Worm (Caenorhabditis elegans): ENCODE results near the gene C50B8.5.
A peak's percentile ranks its signal among the peaks of the same experiment; 100 is the strongest.

Gene C50B8.5

DNA sequence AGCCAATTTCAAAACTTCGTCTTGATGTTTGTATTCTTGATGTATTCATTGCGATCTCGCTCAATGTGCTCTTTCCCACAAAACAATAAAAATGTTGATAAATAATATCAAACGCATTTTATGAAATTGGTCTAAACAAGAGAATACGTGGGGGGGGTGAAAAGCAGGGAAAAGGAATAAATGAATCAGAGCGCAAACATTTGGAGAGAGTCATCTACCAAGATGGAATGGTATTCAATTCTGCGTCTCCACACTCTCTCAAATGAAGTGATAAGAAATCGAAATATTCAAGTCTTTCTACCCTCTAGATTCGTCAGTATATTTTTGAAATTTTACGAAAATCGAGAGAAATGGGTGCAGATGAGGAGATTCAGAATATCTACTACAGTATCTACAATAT lies at the start of gene C50B8.5:
C50B8.5 (plus strand) TSS at position 273 of the 400 bp plus-strand sequence.
- no peak for TF ChIP-seq him-1 (tag; optimal IDR thresholded peaks at IDR 0.05)
- no peak for TF ChIP-seq dao-5 (tag; optimal IDR thresholded peaks at IDR 0.05)
- no peak for TF ChIP-seq W03F9.2 (tag; optimal IDR thresholded peaks at IDR 0.05)

DNA sequence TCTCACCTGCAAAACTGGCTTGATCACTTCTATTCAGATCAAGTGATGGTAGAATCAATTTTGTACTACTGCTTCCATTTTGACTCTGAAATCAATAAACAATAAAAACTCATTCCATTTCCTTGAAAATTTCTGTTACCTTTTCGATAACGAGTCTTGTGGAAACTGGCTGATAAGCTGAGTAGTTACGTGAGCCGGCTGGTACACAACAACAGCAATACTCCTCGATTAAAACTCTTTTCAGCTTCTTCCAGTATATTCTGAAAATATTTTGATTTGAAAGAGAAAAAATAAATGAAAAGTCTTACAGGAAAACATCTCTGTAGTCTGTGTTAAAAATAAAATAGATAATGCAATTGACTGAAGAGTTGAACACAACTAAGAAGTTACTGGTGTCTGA lies 48.3 kb upstream of the C50B8.5 start:
- TF ChIP-seq dao-5 (tag; optimal IDR thresholded peaks at IDR 0.05) (no peak), W03F9.2 (tag; optimal IDR thresholded peaks at IDR 0.05) (no peak), him-1 (tag; optimal IDR thresholded peaks at IDR 0.05) (no peak)

DNA sequence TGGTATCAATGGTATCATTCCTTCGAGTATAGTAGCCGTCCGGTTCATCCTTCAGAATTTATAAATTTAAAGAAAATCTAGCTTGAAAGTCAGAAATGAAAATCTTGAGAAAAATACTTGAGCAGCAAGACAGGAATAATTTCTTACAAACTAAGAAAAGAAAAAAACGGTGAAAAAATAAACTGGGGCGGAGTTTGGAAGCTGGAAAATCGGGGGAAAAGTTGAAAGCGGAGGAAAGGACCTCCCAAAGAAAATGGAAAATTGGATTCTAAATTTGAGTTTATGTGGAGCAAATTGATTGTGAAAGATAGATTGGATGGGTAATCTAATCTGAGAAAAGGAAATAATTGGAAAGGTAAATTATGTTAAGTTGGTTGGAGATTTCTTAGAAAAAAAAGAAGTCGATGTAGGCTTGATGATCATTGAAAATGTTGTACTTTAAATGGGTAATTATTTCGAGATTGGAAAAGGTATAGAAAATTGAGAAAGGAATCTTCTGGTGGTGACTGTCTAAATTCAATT lies 44.6 kb upstream of the C50B8.5 start, which contains the start of gene frpr-5:
frpr-5 (minus strand) TSS at position 51 of the 522 bp plus-strand sequence.
- TF ChIP-seq him-1 (tag; optimal IDR thresholded peaks at IDR 0.05) (no peak), dao-5 (tag; optimal IDR thresholded peaks at IDR 0.05) (no peak), W03F9.2 (tag; optimal IDR thresholded peaks at IDR 0.05) (no peak)

DNA sequence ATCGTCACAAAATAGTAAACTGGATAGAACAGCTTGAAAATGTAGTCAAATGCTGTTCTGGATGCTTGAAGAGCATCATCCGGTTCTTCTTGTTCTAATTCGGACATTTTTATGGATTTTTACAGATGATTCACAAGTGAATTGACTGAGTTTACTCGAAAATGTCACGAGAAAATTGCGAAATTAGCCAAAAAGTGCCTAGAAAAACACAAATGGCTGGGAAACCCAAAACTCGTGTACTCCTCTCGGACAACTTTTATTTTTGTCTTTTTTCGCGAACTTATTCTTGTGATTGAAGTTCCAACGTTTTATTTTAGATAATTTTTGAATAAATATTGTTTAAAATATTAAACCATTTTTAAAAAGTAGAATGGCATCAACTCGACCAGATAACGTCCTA lies 29.2 kb upstream of the C50B8.5 start, which contains the start of the genes C56A3.4 and C56A3.5:
C56A3.4 (minus strand) TSS at position 154 of the 400 bp plus-strand sequence.
C56A3.5 (plus strand) TSS at position 367 of the 400 bp plus-strand sequence.
- TF ChIP-seq W03F9.2 (tag; optimal IDR thresholded peaks at IDR 0.05) (peak; percentile 54), him-1 (tag; optimal IDR thresholded peaks at IDR 0.05) (no peak)

DNA sequence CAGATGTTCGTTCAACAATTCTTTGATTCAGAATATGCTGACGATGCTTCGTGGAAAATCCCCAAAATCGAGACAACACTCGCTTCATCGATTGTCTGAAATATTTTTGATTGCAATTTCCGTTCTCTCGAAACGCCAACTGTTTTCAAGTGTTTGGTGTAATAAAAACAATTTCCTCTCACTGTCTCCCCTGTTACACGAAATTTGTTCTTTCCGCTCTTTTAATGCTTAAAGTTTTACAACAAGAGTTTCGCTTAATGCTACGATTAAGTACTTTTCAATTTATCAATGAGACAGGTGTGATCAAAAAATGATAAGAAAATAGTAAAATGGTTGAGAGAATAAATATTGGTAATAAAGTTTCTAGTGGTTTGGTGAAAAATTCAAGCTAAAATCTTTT lies 24.5 kb upstream of the C50B8.5 start, which contains the start of gene C56A3.6:
C56A3.6 (minus strand) TSS at position 101 of the 400 bp plus-strand sequence.
- TF ChIP-seq dao-5 (tag; optimal IDR thresholded peaks at IDR 0.05) (no peak), W03F9.2 (tag; optimal IDR thresholded peaks at IDR 0.05) (no peak), him-1 (tag; optimal IDR thresholded peaks at IDR 0.05) (no peak)

DNA sequence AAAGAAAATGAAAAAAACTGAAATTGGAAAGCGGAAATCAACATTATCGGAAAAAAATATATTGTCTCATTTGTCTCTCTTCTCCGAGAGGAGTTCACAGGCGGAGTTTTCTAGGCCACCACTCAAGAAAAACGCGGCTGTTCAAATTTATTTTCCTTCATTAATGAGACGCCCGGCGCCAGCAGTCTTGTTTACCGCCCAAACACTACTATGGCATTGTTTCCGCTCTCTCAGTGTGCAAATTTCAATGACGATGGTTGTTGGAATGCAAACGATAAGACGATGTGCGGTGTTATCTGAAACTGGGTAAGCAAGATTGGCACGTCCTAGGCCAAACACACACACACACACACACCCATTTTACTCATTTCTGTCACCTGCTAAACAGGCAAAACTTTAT lies 24.0 kb upstream of the C50B8.5 start, which contains the start of gene cav-2:
cav-2 (plus strand) TSS at position 359 of the 400 bp plus-strand sequence.
- TF ChIP-seq W03F9.2 (tag; optimal IDR thresholded peaks at IDR 0.05) (peak; percentile 84), dao-5 (tag; optimal IDR thresholded peaks at IDR 0.05) (no peak), him-1 (tag; optimal IDR thresholded peaks at IDR 0.05) (peak; percentile 64)

DNA sequence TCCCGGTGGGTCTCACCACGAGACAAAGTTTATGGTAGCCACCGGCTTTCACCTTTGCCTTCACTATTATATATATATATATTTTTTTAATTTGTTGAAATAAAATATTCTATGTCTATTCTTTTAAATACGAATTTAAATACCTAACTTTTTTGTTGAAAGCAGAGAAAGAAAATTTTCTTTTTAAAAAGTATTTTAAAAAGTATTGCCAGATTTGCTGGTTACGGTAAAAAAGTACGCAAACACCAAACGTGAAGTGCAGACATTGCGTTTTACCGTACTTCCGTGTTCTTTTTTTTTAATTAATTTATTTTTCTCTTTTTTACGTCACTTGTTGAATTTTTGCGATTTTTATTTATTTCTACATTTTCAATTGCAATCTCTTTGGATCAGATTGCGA lies 20.8 kb upstream of the C50B8.5 start, which contains the start of gene C56A3.8:
C56A3.8 (plus strand) TSS at position 301 of the 400 bp plus-strand sequence.
- TF ChIP-seq dao-5 (tag; optimal IDR thresholded peaks at IDR 0.05) (no peak), him-1 (tag; optimal IDR thresholded peaks at IDR 0.05) (no peak), W03F9.2 (tag; optimal IDR thresholded peaks at IDR 0.05) (no peak)

DNA sequence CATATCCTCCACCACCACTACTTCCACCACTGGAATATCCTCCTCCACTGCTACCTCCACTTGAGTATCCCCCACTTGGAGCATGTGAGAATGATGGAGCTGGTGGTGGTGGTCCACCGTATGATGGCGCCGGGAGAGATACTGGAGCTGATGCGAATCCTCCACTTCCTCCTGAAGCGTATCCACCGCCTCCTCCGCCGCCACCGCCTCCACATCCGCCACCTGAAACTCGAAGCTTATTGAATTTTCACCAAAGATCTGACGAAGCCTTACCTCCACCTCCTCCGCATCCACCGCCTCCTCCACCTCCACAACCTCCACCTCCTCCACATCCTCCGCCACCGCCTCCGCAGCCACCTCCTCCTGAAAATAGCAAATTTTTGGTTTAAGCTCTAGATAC lies 18.0 kb upstream of the C50B8.5 start:
- TF ChIP-seq W03F9.2 (tag; optimal IDR thresholded peaks at IDR 0.05) (no peak), dao-5 (tag; optimal IDR thresholded peaks at IDR 0.05) (no peak), him-1 (tag; optimal IDR thresholded peaks at IDR 0.05) (no peak)

DNA sequence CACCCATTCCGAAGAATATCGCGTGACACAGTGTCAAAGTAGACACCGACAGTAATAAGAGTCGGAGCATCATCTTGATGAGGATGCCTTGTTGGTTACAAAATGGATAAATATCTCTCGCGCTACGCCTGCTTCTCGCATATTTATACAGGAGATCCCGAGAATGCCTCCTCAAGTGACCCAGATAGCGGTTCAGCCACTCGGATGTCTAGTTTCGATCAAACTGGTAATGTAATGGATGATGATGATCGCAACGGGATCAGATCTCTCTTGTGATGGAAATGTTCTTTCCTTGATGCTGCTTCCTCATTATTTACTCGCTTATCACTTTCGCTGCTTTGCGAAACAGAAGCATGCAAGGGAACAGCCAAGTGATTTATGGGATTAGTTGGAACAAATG lies 16.9 kb upstream of the C50B8.5 start, which contains the start of gene grl-17:
grl-17 (minus strand) TSS at position 101 of the 400 bp plus-strand sequence.
- no peak for TF ChIP-seq him-1 (tag; optimal IDR thresholded peaks at IDR 0.05)
- TF ChIP-seq W03F9.2 (tag; optimal IDR thresholded peaks at IDR 0.05), result no peak
- TF ChIP-seq dao-5 (tag; optimal IDR thresholded peaks at IDR 0.05), result no peak

DNA sequence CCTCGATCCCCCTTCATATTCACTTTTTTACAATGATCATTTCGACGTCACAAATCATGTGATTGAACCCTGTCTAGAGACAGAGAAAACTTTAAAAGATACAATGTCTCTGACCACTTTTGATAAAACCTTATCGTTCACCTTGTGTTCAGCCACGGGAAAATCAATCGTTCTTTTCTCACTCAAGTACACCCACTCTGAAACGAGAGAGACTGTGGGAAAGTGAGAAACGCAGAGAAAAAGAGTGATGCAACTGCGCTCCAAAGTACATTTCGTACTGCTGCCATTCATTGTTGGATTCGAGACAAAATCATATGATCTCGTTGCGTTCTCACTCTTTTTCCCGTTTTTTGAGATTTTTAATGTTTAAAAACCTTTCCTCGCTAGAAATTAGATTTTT lies 15.6 kb upstream of the C50B8.5 start:
- no peak for TF ChIP-seq dao-5 (tag; optimal IDR thresholded peaks at IDR 0.05)
- no peak for TF ChIP-seq him-1 (tag; optimal IDR thresholded peaks at IDR 0.05)
- TF ChIP-seq W03F9.2 (tag; optimal IDR thresholded peaks at IDR 0.05), result peak; percentile 85

DNA sequence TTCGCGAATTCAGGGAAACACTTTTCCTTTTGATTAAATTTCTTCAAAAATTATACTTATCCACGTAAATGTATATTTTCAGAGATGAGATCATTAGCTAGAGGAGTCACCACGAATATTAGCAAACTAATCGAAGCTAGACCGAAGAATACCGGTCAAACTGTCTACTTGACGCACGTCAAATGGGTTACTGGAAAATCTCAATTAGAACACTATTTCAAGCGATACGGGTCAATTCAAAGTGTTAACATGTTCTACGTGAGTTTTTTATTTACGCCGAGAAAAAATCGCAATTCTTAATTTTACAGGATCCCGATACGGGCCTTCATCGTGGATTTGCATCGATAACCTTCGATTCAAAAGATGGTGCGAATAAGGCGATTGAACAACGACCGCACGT lies 15.0 kb upstream of the C50B8.5 start, which contains the start of gene slrp-1:
slrp-1 (plus strand) TSS at position 83 of the 400 bp plus-strand sequence.
- TF ChIP-seq W03F9.2 (tag; optimal IDR thresholded peaks at IDR 0.05) (no peak), him-1 (tag; optimal IDR thresholded peaks at IDR 0.05) (no peak), dao-5 (tag; optimal IDR thresholded peaks at IDR 0.05) (no peak)

DNA sequence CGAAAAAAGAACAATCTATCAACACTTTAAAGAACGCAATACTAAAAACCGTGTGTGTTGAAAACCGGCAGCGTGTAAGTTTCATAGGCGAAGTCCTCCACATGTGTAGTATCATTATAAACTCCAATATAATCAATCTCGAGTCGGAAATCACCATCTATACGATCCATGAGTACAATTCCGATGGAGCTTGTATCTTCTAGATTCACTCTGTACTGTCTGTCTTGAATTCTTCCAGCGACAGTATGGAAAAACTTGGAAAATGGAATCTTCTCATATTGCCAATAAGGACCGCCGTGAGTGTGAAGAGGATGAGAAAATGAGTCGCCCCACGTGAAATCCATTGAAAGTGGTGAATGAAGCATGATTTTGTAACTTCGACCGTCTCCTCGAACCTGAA lies 13.8 kb upstream of the C50B8.5 start:
- TF ChIP-seq dao-5 (tag; optimal IDR thresholded peaks at IDR 0.05) (no peak), W03F9.2 (tag; optimal IDR thresholded peaks at IDR 0.05) (no peak), him-1 (tag; optimal IDR thresholded peaks at IDR 0.05) (no peak)

DNA sequence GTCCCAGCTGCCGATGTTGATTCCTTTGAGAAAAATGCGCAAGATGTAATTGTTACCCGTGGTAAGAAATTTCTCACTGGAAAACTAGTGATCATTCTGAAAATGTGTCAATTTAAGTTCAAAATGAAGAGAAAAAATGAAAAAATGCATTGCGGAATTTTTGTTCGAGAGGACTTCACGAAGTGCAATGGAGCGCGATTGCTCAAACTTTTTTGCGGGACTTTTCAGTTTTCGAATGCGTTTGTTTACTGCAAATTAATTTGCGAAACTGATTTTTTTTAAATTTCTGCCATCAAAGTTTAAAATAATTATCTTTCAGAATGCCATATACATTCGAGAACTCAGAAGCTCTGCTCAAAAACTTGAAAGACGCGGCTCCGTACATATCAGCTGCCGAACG lies 12.2 kb upstream of the C50B8.5 start, which contains the start of the genes nuaf-1 and bir-2:
nuaf-1 (minus strand) TSS at position 98 of the 400 bp plus-strand sequence.
bir-2 (plus strand) TSS at position 318 of the 400 bp plus-strand sequence.
- TF ChIP-seq him-1 (tag; optimal IDR thresholded peaks at IDR 0.05) (no peak), dao-5 (tag; optimal IDR thresholded peaks at IDR 0.05) (no peak), W03F9.2 (tag; optimal IDR thresholded peaks at IDR 0.05) (peak; percentile 83)

DNA sequence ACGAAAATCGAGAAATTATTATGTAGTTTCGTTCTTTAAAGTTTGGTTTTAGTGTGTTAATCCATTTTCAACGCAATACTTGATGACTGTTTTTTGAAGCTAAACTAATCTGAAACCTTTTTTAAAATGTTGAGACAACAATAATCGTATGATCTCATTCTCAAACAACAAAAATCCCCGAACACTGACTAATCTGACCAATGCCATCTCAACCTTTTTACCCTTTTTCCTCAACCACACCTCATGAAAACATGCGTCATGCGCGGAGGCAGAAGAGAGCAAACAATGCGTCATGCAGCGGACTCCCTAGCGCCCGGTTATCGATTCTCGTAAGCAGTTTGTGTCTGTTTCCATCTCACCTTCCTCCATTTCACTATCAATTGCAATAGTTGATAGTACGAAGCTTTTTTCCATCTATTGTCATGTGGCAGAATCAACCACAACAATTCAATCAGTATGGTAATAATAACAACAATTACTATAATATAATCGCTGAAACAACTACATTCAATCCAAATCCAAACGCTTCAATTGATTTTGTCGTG lies 9.0 kb upstream of the C50B8.5 start, which contains the start of gene C50B8.4:
C50B8.4 (plus strand) TSS at position 299 of the 545 bp plus-strand sequence.
- TF ChIP-seq W03F9.2 (tag; optimal IDR thresholded peaks at IDR 0.05) (no peak), him-1 (tag; optimal IDR thresholded peaks at IDR 0.05) (no peak), dao-5 (tag; optimal IDR thresholded peaks at IDR 0.05) (no peak)
